Worm (Caenorhabditis elegans): Measurements from ENCODE around the gene F35E12.10.

The F35E12.10 gene

ce11 chrV:13707295-13707694 lies 41.3 kb downstream of the F35E12.10 start, which contains the start of gene hlh-34:
Gene hlh-34 (minus strand): TSS chrV:13707395.
- no peak for TF ChIP-seq nhr-77 (tag; optimal IDR thresholded peaks at IDR 0.05)
- TF ChIP-seq mep-1 (tag; optimal IDR thresholded peaks at IDR 0.05), result no peak
- TF ChIP-seq unc-30 (tag; optimal IDR thresholded peaks at IDR 0.05), result no peak
- no peak for TF ChIP-seq nhr-85 (tag)
- TF ChIP-seq fkh-4 (tag; optimal IDR thresholded peaks at IDR 0.05; ENCODE audit: borderline replicate concordance), result no peak
- no peak for TF ChIP-seq hlh-4 (tag; optimal IDR thresholded peaks at IDR 0.05)
- no peak for TF ChIP-seq hlh-17 (GFP tag; optimal IDR thresholded peaks at IDR 0.05; ENCODE audit: borderline replicate concordance)
- no peak for TF ChIP-seq mef-2 (tag; optimal IDR thresholded peaks at IDR 0.05)
- no peak for TF ChIP-seq lin-35 (GFP tag; optimal IDR thresholded peaks at IDR 0.05)
- no peak for TF ChIP-seq sptf-1 (tag; optimal IDR thresholded peaks at IDR 0.05)
- no peak for TF ChIP-seq dpl-1 (GFP tag; optimal IDR thresholded peaks at IDR 0.05)

- TF ChIP-seq lir-3 (tag; optimal IDR thresholded peaks at IDR 0.05; ENCODE audit: poor library complexity) (no peak), sox-4 (tag; optimal IDR thresholded peaks at IDR 0.05) (no peak), elt-3 (tag; optimal IDR thresholded peaks at IDR 0.05) (peak in 3 of 6 experiments; percentile 3 to 61 (median 22)), nhr-47 (tag; optimal IDR thresholded peaks at IDR 0.05) (no peak), nhr-11 (tag; optimal IDR thresholded peaks at IDR 0.05) (no peak), ceh-8 (GFP tag; optimal IDR thresholded peaks at IDR 0.05) (no peak), unc-86 (tag; optimal IDR thresholded peaks at IDR 0.05) (no peak), nhr-71 (tag; optimal IDR thresholded peaks at IDR 0.05) (no peak), F16B12.6 (tag; optimal IDR thresholded peaks at IDR 0.05) (no peak), alr-1 (tag; optimal IDR thresholded peaks at IDR 0.05; ENCODE audit: borderline replicate concordance) (no peak), lin-14 (GFP tag; optimal IDR thresholded peaks at IDR 0.05) (peak; percentile 50), nhr-85 (tag) (peak; percentile 59), ceh-88 (GFP tag; IDR thresholded peaks at IDR 0.05) (no peak), nhr-12 (tag; optimal IDR thresholded peaks at IDR 0.05) (no peak), pax-3 (tag; optimal IDR thresholded peaks at IDR 0.05) (no peak), C16A3.4 (tag; optimal IDR thresholded peaks at IDR 0.05) (peak; percentile 36), nhr-84 (tag; optimal IDR thresholded peaks at IDR 0.05) (no peak), lin-15B (tag; optimal IDR thresholded peaks at IDR 0.05) (no peak), tbx-2 (tag; optimal IDR thresholded peaks at IDR 0.05) (no peak), C04F5.9 (tag; optimal IDR thresholded peaks at IDR 0.05) (no peak), unc-130 (tag; optimal IDR thresholded peaks at IDR 0.05) (peak; percentile 23), dpl-1 (GFP tag; optimal IDR thresholded peaks at IDR 0.05) (peak in 2 of 3 experiments; percentile 14 to 32), sup-37 (GFP tag; optimal IDR thresholded peaks at IDR 0.05) (no peak), grh-1 (GFP tag; IDR thresholded peaks at IDR 0.05) (no peak), jun-1 (tag; optimal IDR thresholded peaks at IDR 0.05) (no peak), fkh-4 (tag; optimal IDR thresholded peaks at IDR 0.05; ENCODE audit: borderline replicate concordance) (no peak), blmp-1 (tag; optimal IDR thresholded peaks at IDR 0.05) (peak; percentile 92), mep-1 (tag; optimal IDR thresholded peaks at IDR 0.05) (peak; percentile 56), egl-27 (tag; optimal IDR thresholded peaks at IDR 0.05) (no peak), pag-3 (tag; optimal IDR thresholded peaks at IDR 0.05; ENCODE audit: borderline replicate concordance, insufficient read depth) (no peak), aly-2 (tag; optimal IDR thresholded peaks at IDR 0.05) (no peak), nhr-76 (tag; optimal IDR thresholded peaks at IDR 0.05) (no peak), hlh-4 (tag; optimal IDR thresholded peaks at IDR 0.05) (no peak), tlp-1 (tag; optimal IDR thresholded peaks at IDR 0.05) (no peak), C34B4.2 (tag; optimal IDR thresholded peaks at IDR 0.05) (no peak), swsn-7 (tag; optimal IDR thresholded peaks at IDR 0.05) (no peak), sptf-1 (tag; optimal IDR thresholded peaks at IDR 0.05) (no peak), Y116A8C.19 (tag; optimal IDR thresholded peaks at IDR 0.05; ENCODE audit: borderline replicate concordance) (no peak), vab-15 (tag; optimal IDR thresholded peaks at IDR 0.05) (no peak), lin-39 (tag; optimal IDR thresholded peaks at IDR 0.05) (no peak), lin-13 (GFP tag; optimal IDR thresholded peaks at IDR 0.05) (no peak), mab-9 (GFP tag; IDR thresholded peaks at IDR 0.05) (no peak), nhr-237 (tag; optimal IDR thresholded peaks at IDR 0.05) (no peak), aha-1 (tag; optimal IDR thresholded peaks at IDR 0.05) (no peak), nhr-77 (tag; optimal IDR thresholded peaks at IDR 0.05) (no peak), mdl-1 (tag; optimal IDR thresholded peaks at IDR 0.05) (peak in 1 of 2 experiments; percentile 51)
Measured at ce11 chrV:13703960-13704359, 44.6 kb downstream of the F35E12.10 start, which contains the start of gene T01D3.3. Gene T01D3.3 (plus strand): TSS chrV:13704271.

Measured in whole organism, L1 larva.